Worm (Caenorhabditis elegans): ENCODE measurements around the gene tmem-135.

- TF ChIP-seq lin-13 (tag; optimal IDR thresholded peaks at IDR 0.05) (no peak), nhr-28 (tag; optimal IDR thresholded peaks at IDR 0.05) (no peak), nhr-237 (tag; optimal IDR thresholded peaks at IDR 0.05) (peak; percentile 36), nhr-2 (tag; optimal IDR thresholded peaks at IDR 0.05) (no peak), pha-4 (tag; optimal IDR thresholded peaks at IDR 0.05) (peak; percentile 62), nhr-12 (tag; optimal IDR thresholded peaks at IDR 0.05) (no peak), sptf-1 (tag; optimal IDR thresholded peaks at IDR 0.05) (no peak), unc-62 (GFP tag; optimal IDR thresholded peaks at IDR 0.05) (peak; percentile 12), blmp-1 (tag; optimal IDR thresholded peaks at IDR 0.05) (peak; percentile 64), nhr-76 (tag; optimal IDR thresholded peaks at IDR 0.05) (no peak), ztf-11 (tag; optimal IDR thresholded peaks at IDR 0.05) (no peak), cnd-1 (tag; optimal IDR thresholded peaks at IDR 0.05) (no peak), mls-2 (tag; optimal IDR thresholded peaks at IDR 0.05) (no peak)
These were observed 11.1 kb upstream of the tmem-135 start for ce11 chrX:4662293-4662825.
